Fruit fly (Drosophila melanogaster): ENCODE data around the gene CG12713.

The CG12713 gene

dm6 chr3L:15826347-15826984 is 5.8 kb upstream of the CG12713 start, which contains the start of the genes DCP2 and dbo:
TSS of gene DCP2 (minus strand) at chr3L:15826423.
TSS of gene dbo (plus strand) at chr3L:15826888.
- TF ChIP-seq Xbp1 (GFP tag; optimal IDR thresholded peaks at IDR 0.05) (peak; percentile 77), Side (GFP tag; optimal IDR thresholded peaks at IDR 0.05) (no peak), CG10321 (GFP tag; IDR thresholded peaks at IDR 0.05) (peak; percentile 29; the same call in 1 of the 2 replicates), Mrtf (GFP tag; IDR thresholded peaks at IDR 0.05) (peak; percentile 63; the same call in 2 of the 3 replicates), CG4404 (GFP tag; IDR thresholded peaks at IDR 0.05) (0 out of 2 replicates have a peak, but pooled peaks have one; percentile 19), stwl (tag; optimal IDR thresholded peaks at IDR 0.05) (peak; percentile 27), az2 (GFP tag; optimal IDR thresholded peaks at IDR 0.05) (peak; percentile 74), crc (GFP tag; optimal IDR thresholded peaks at IDR 0.05) (no peak), Ravus (GFP tag; IDR thresholded peaks at IDR 0.05) (no peak), CG18619 (GFP tag; optimal IDR thresholded peaks at IDR 0.05) (peak; percentile 70), CG9215 (GFP tag; IDR thresholded peaks at IDR 0.05) (peak; percentile 73), CG5953 (GFP tag; IDR thresholded peaks at IDR 0.05) (no peak), H2.0 (GFP tag; IDR thresholded peaks at IDR 0.05) (peak; percentile 51), pnt (GFP tag; optimal IDR thresholded peaks at IDR 0.05) (no peak), Bdp1 (GFP tag; optimal IDR thresholded peaks at IDR 0.05) (no peak), CG1832 (GFP tag; optimal IDR thresholded peaks at IDR 0.05) (no peak), gcm (GFP tag; optimal IDR thresholded peaks at IDR 0.05) (peak; percentile 22), Dbx (GFP tag; IDR thresholded peaks at IDR 0.05) (peak; percentile 47; the same call in 1 of the 3 replicates), slbo (GFP tag; IDR thresholded peaks at IDR 0.05) (peak; percentile 87), pan (optimal IDR thresholded peaks at IDR 0.05) (no peak), pan (GFP tag; optimal IDR thresholded peaks at IDR 0.05 in 1 of 2, IDR thresholded peaks at IDR 0.05 in 1 of 2) (peak in 1 of 2 experiments; percentile 53), Pdp1 (GFP tag; optimal IDR thresholded peaks at IDR 0.05) (peak; percentile 55 to 61), CG12299 (tag; optimal IDR thresholded peaks at IDR 0.05) (no peak), lola (GFP tag; optimal IDR thresholded peaks at IDR 0.05) (peak in 1 of 3 experiments; percentile 49), CG14441 (GFP tag; IDR thresholded peaks at IDR 0.05) (peak; percentile 64), Lpt (GFP tag; optimal IDR thresholded peaks at IDR 0.05) (no peak), tap (tag; optimal IDR thresholded peaks at IDR 0.05) (peak; percentile 77), ssp (GFP tag; IDR thresholded peaks at IDR 0.05) (peak; percentile 42), Atf6 (GFP tag; IDR thresholded peaks at IDR 0.05) (peak; percentile 51; the same call in 1 of the 2 replicates), PHDP (tag; optimal IDR thresholded peaks at IDR 0.05) (peak; percentile 64), CG14965 (GFP tag; optimal IDR thresholded peaks at IDR 0.05; ENCODE audit: borderline replicate concordance) (no peak), Dad (GFP tag; optimal IDR thresholded peaks at IDR 0.05) (peak; percentile 27), Bteb2 (GFP tag; optimal IDR thresholded peaks at IDR 0.05) (peak; percentile 4), psq (GFP tag; optimal IDR thresholded peaks at IDR 0.05) (no peak), Xrp1 (GFP tag; IDR thresholded peaks at IDR 0.05) (peak; percentile 67), sqz (GFP tag; optimal IDR thresholded peaks at IDR 0.05) (no peak), schlank (tag; optimal IDR thresholded peaks at IDR 0.05) (peak; percentile 35), Poxn (GFP tag; IDR thresholded peaks at IDR 0.05) (no peak), fd3F (GFP tag; optimal IDR thresholded peaks at IDR 0.05) (peak; percentile 74), grn (GFP tag; optimal IDR thresholded peaks at IDR 0.05) (no peak), vnd (GFP tag; IDR thresholded peaks at IDR 0.05; ENCODE audit: partially characterized antibody) (peak; percentile 85), Mad (GFP tag; optimal IDR thresholded peaks at IDR 0.05) (no peak), ranshi (GFP tag; IDR thresholded peaks at IDR 0.05) (0 out of 2 replicates have a peak, but pooled peaks have one; percentile 63), CG4617 (GFP tag; optimal IDR thresholded peaks at IDR 0.05; ENCODE audit: borderline replicate concordance) (no peak), fu2 (GFP tag; optimal IDR thresholded peaks at IDR 0.05) (peak; percentile 50), yki (optimal IDR thresholded peaks at IDR 0.05) (no peak), B-H1 (GFP tag; IDR thresholded peaks at IDR 0.05) (peak; percentile 51; the same call in 2 of the 3 replicates), onecut (GFP tag; IDR thresholded peaks at IDR 0.05) (no peak; the same call in 1 of the 2 replicates), CG4360 (GFP tag; IDR thresholded peaks at IDR 0.05) (no peak), CG18476 (GFP tag; optimal IDR thresholded peaks at IDR 0.05) (peak; percentile 43), gt (GFP tag; IDR thresholded peaks at IDR 0.05) (no peak)

Measured in whole organism, embryonic.